Worm (Caenorhabditis elegans) whole organism, midembryonic: Measurements from ENCODE around the gene K09C8.8.

ENCODE experiments used
- T22C8.4 ChIP-seq: fragments of 200-800 bp; sonication (Bioruptor generic); IDR thresholded peaks from 2 replicates; pipeline ENCODE4 v1.3.6; 2022; ENCODE audit warnings: missing genetic modification characterization, missing compliant biosample characterization
- cog-1 ChIP-seq: sonication (generic microtip); optimal IDR thresholded peaks from 2 replicates; lab custom pipeline; 2016; ENCODE audit warnings: missing genetic modification characterization, missing compliant biosample characterization
- flt-1 ChIP-seq: fragments of 200-800 bp; sonication (Bioruptor generic); IDR thresholded peaks from 2 replicates; pipeline ENCODE4 v1.3.6; 2022; ENCODE audit warnings: missing genetic modification characterization, missing compliant biosample characterization
- klf-2 ChIP-seq: fragments of 200-800 bp; sonication (Bioruptor generic); conservative IDR thresholded peaks from 2 replicates; pipeline ENCODE4 v1.3.6; 2022; ENCODE audit warnings: missing genetic modification reagents, missing genetic modification characterization, missing compliant biosample characterization
- med-1 ChIP-seq: sonication (generic microtip); optimal IDR thresholded peaks from 2 replicates; lab custom pipeline; 2017; ENCODE audit warnings: missing genetic modification characterization, mild to moderate bottlenecking, missing compliant biosample characterization, antibody characterized with exemption, missing genetic modification reagents; ENCODE audit not compliant: insufficient read depth
- ref-1 ChIP-seq: fragments of 200-800 bp; sonication (Bioruptor generic); conservative IDR thresholded peaks from 2 replicates; pipeline ENCODE4 v1.3.6; 2022; ENCODE audit warnings: missing genetic modification reagents, missing genetic modification characterization, missing compliant biosample characterization
- tab-1 ChIP-seq: fragments of 200-800 bp; sonication (Bioruptor generic); IDR thresholded peaks from 2 replicates; pipeline ENCODE4 v1.3.6; 2022; ENCODE audit warnings: missing genetic modification characterization, missing compliant biosample characterization
- ztf-23 ChIP-seq: fragments of 200-800 bp; sonication (Bioruptor generic); IDR thresholded peaks from 2 replicates; pipeline ENCODE4 v1.3.6; 2022; ENCODE audit warnings: missing genetic modification reagents, missing genetic modification characterization, missing compliant biosample characterization
- ztf-29 ChIP-seq: fragments of 200-800 bp; sonication (Bioruptor generic); IDR thresholded peaks from 2 replicates; pipeline ENCODE4 v1.3.6; 2022; ENCODE audit warnings: missing genetic modification reagents, missing genetic modification characterization, missing compliant biosample characterization

The K09C8.8 gene

ce11 chrX:10970629-10971028, at the start of gene K09C8.8:
Gene K09C8.8, plus strand, starts transcription at chrX:10970929.
- TF ChIP-seq tab-1 (GFP tag; lab: Robert Waterston, UW) = no peak
- TF ChIP-seq ref-1 = no peak
- TF ChIP-seq ztf-29 (GFP tag; lab: Robert Waterston, UW) = no peak
- no peak for TF ChIP-seq klf-2

- TF ChIP-seq ztf-23 (GFP tag; lab: Robert Waterston, UW) (no peak), T22C8.4 (GFP tag; lab: Robert Waterston, UW) (no peak), med-1 (GFP tag; lab: Kevin White, UChicago) (no peak), ztf-29 (GFP tag; lab: Robert Waterston, UW) (no peak), cog-1 (tag; lab: Kevin White, UChicago) (no peak), flt-1 (no peak), tab-1 (GFP tag; lab: Robert Waterston, UW) (no peak), klf-2 (no peak), ref-1 (no peak)
These were observed 46.7 kb upstream of the K09C8.8 start for ce11 chrX:10924031-10924430.

ce11 chrX:10927136-10927535, 43.6 kb upstream of the K09C8.8 start:
- TF ChIP-seq ref-1 (no peak), T22C8.4 (GFP tag; lab: Robert Waterston, UW) (no peak), flt-1 (no peak), cog-1 (tag; lab: Kevin White, UChicago) (no peak), tab-1 (GFP tag; lab: Robert Waterston, UW) (no peak), klf-2 (no peak), med-1 (GFP tag; lab: Kevin White, UChicago) (no peak), ztf-23 (GFP tag; lab: Robert Waterston, UW) (no peak), ztf-29 (GFP tag; lab: Robert Waterston, UW) (no peak)

ce11 chrX:10928948-10929563, 41.7 kb upstream of the K09C8.8 start, which contains the start of gene dgn-1:
Gene dgn-1, minus strand, starts transcription at chrX:10928998.
- TF ChIP-seq T22C8.4 (GFP tag; lab: Robert Waterston, UW) = no peak
- no peak for TF ChIP-seq ztf-29 (GFP tag; lab: Robert Waterston, UW)
- TF ChIP-seq flt-1 = no peak
- no peak for TF ChIP-seq ztf-23 (GFP tag; lab: Robert Waterston, UW)
- TF ChIP-seq klf-2 = no peak
- TF ChIP-seq tab-1 (GFP tag; lab: Robert Waterston, UW) = no peak
- no peak for TF ChIP-seq med-1 (GFP tag; lab: Kevin White, UChicago)
- TF ChIP-seq cog-1 (tag; lab: Kevin White, UChicago) = no peak
- no peak for TF ChIP-seq ref-1

ce11 chrX:10932087-10932486, 38.6 kb upstream of the K09C8.8 start:
- TF ChIP-seq cog-1 (tag; lab: Kevin White, UChicago) (no peak), tab-1 (GFP tag; lab: Robert Waterston, UW) (no peak), klf-2 (no peak), med-1 (GFP tag; lab: Kevin White, UChicago) (no peak), ref-1 (no peak), ztf-23 (GFP tag; lab: Robert Waterston, UW) (no peak), T22C8.4 (GFP tag; lab: Robert Waterston, UW) (no peak), flt-1 (no peak), ztf-29 (GFP tag; lab: Robert Waterston, UW) (no peak)

ce11 chrX:10933308-10934014, 37.3 kb upstream of the K09C8.8 start:
- TF ChIP-seq klf-2 = no peak
- TF ChIP-seq med-1 (GFP tag; lab: Kevin White, UChicago) = no peak
- no peak for TF ChIP-seq flt-1
- no peak for TF ChIP-seq tab-1 (GFP tag; lab: Robert Waterston, UW)
- no peak for TF ChIP-seq cog-1 (tag; lab: Kevin White, UChicago)
- no peak for TF ChIP-seq ztf-29 (GFP tag; lab: Robert Waterston, UW)
- TF ChIP-seq T22C8.4 (GFP tag; lab: Robert Waterston, UW) = no peak
- no peak for TF ChIP-seq ref-1
- no peak for TF ChIP-seq ztf-23 (GFP tag; lab: Robert Waterston, UW)

- TF ChIP-seq ref-1 (no peak), cog-1 (tag; lab: Kevin White, UChicago) (no peak), ztf-23 (GFP tag; lab: Robert Waterston, UW) (no peak), flt-1 (no peak), tab-1 (GFP tag; lab: Robert Waterston, UW) (no peak), med-1 (GFP tag; lab: Kevin White, UChicago) (no peak), klf-2 (no peak), T22C8.4 (GFP tag; lab: Robert Waterston, UW) (no peak), ztf-29 (GFP tag; lab: Robert Waterston, UW) (no peak)
These were observed 29.5 kb upstream of the K09C8.8 start, which contains the start of gene pho-7 for ce11 chrX:10941255-10941654. Gene pho-7, minus strand, starts transcription at chrX:10941355.

- no peak for TF ChIP-seq T22C8.4 (GFP tag; lab: Robert Waterston, UW)
- no peak for TF ChIP-seq ztf-23 (GFP tag; lab: Robert Waterston, UW)
- TF ChIP-seq klf-2 = no peak
- no peak for TF ChIP-seq ref-1
- TF ChIP-seq ztf-29 (GFP tag; lab: Robert Waterston, UW) = no peak
- TF ChIP-seq cog-1 (tag; lab: Kevin White, UChicago) = no peak
- no peak for TF ChIP-seq tab-1 (GFP tag; lab: Robert Waterston, UW)
- no peak for TF ChIP-seq flt-1
- TF ChIP-seq med-1 (GFP tag; lab: Kevin White, UChicago) = no peak
These were observed 21.9 kb upstream of the K09C8.8 start, which contains the start of gene T21B6.3 for ce11 chrX:10948852-10949251. Gene T21B6.3, minus strand, starts transcription at chrX:10948952.

ce11 chrX:10951168-10951567, 19.6 kb upstream of the K09C8.8 start, which contains the start of gene K09C8.7:
Gene K09C8.7, minus strand, starts transcription at chrX:10951393.
- TF ChIP-seq cog-1 (tag; lab: Kevin White, UChicago) = no peak
- TF ChIP-seq ztf-29 (GFP tag; lab: Robert Waterston, UW) = no peak
- no peak for TF ChIP-seq tab-1 (GFP tag; lab: Robert Waterston, UW)
- TF ChIP-seq ztf-23 (GFP tag; lab: Robert Waterston, UW) = no peak
- no peak for TF ChIP-seq klf-2
- no peak for TF ChIP-seq T22C8.4 (GFP tag; lab: Robert Waterston, UW)
